Worm (Caenorhabditis elegans) whole organism, L3 larva: ENCODE data around the gene C35A5.11.

ENCODE experiments used
- R02D3.7 ChIP-seq: fragments of 150-350 bp; optimal IDR thresholded peaks from 2 replicates; lab custom pipeline; 2014; ENCODE audit warnings: missing biosample characterization, missing genetic modification characterization
- ZK546.5 ChIP-seq: sonication (generic microtip); optimal IDR thresholded peaks from 2 replicates; lab custom pipeline; 2017; ENCODE audit warnings: missing biosample characterization, missing genetic modification characterization
- aly-2 ChIP-seq: fragments of 150-350 bp; optimal IDR thresholded peaks from 2 replicates; lab custom pipeline; 2014; ENCODE audit warnings: missing biosample characterization, missing genetic modification characterization
- ama-1 ChIP-seq: fragments of 150-350 bp; optimal IDR thresholded peaks from 2 replicates; lab custom pipeline; 2018
- ceh-28 ChIP-seq: fragments of 150-350 bp; optimal IDR thresholded peaks from 2 replicates; lab custom pipeline; 2014; ENCODE audit warnings: missing biosample characterization, missing genetic modification reagents, missing genetic modification characterization
- ceh-9 ChIP-seq: sonication (generic microtip); optimal IDR thresholded peaks from 2 replicates; lab custom pipeline; 2018; ENCODE audit warnings: missing biosample characterization, missing genetic modification characterization
- daf-12 ChIP-seq: fragments of 150-350 bp; optimal IDR thresholded peaks from 2 replicates; lab custom pipeline; 2014; ENCODE audit warnings: missing biosample characterization, missing genetic modification reagents, missing genetic modification characterization
- egl-27 ChIP-seq: sonication (generic microtip); optimal IDR thresholded peaks from 4 replicates; lab custom pipeline; 2017; ENCODE audit warnings: missing biosample characterization, missing genetic modification reagents, missing genetic modification characterization
- elt-2 ChIP-seq: sonication (generic microtip); optimal IDR thresholded peaks from 2 replicates; lab custom pipeline; 2016; ENCODE audit warnings: missing genetic modification reagents, mild to moderate bottlenecking, missing genetic modification characterization, missing compliant biosample characterization
- elt-3 ChIP-seq, 3 experiments: fragments of 150-350 bp in 1 of 3; sonication (generic microtip) in 2 of 3; optimal IDR thresholded peaks; 2 replicates in 2 of 3; 4 replicates in 1 of 3; lab custom pipeline; 2014 to 2017; ENCODE audit warnings: missing biosample characterization in 3 of 3, missing genetic modification characterization in 3 of 3
- fkh-2 ChIP-seq: fragments of 150-350 bp; optimal IDR thresholded peaks from 2 replicates; lab custom pipeline; 2014; ENCODE audit warnings: missing biosample characterization, missing genetic modification reagents, missing genetic modification characterization
- fos-1 ChIP-seq: fragments of 150-350 bp; optimal IDR thresholded peaks from 2 replicates; lab custom pipeline; 2014; ENCODE audit warnings: missing biosample characterization, missing genetic modification characterization
- hmg-11 ChIP-seq: sonication (generic microtip); optimal IDR thresholded peaks from 2 replicates; lab custom pipeline; 2016; ENCODE audit warnings: missing genetic modification characterization, missing compliant biosample characterization
- jun-1 ChIP-seq: fragments of 150-350 bp; optimal IDR thresholded peaks from 2 replicates; lab custom pipeline; 2014; ENCODE audit warnings: missing biosample characterization, missing genetic modification reagents, missing genetic modification characterization
- lin-15B ChIP-seq: fragments of 150-350 bp; optimal IDR thresholded peaks from 2 replicates; lab custom pipeline; 2014; ENCODE audit warnings: missing biosample characterization, missing genetic modification characterization
- lin-39 ChIP-seq: fragments of 150-350 bp; optimal IDR thresholded peaks from 2 replicates; lab custom pipeline; 2018; ENCODE audit warnings: missing biosample characterization, missing genetic modification reagents, missing genetic modification characterization
- lsy-12 ChIP-seq: sonication (generic microtip); optimal IDR thresholded peaks from 2 replicates; lab custom pipeline; 2016; ENCODE audit warnings: mild to moderate bottlenecking, missing genetic modification characterization, missing compliant biosample characterization
- mml-1 ChIP-seq: fragments of 150-350 bp; sonication (generic microtip); optimal IDR thresholded peaks from 3 replicates; lab custom pipeline; 2014; ENCODE audit warnings: missing biosample characterization, missing genetic modification characterization
- nfya-1 ChIP-seq: sonication (generic microtip); optimal IDR thresholded peaks from 2 replicates; lab custom pipeline; 2017; ENCODE audit warnings: missing genetic modification characterization, mild to moderate bottlenecking, missing compliant biosample characterization, antibody characterized with exemption, moderate library complexity; ENCODE audit not compliant: insufficient read depth
- nhr-12 ChIP-seq: fragments of 150-350 bp; optimal IDR thresholded peaks from 2 replicates; lab custom pipeline; 2014; ENCODE audit warnings: missing biosample characterization, missing genetic modification characterization
- nhr-23 ChIP-seq: fragments of 150-350 bp; optimal IDR thresholded peaks from 2 replicates; lab custom pipeline; 2014; ENCODE audit warnings: missing biosample characterization, missing genetic modification reagents, missing genetic modification characterization
- nhr-237 ChIP-seq: fragments of 150-350 bp; optimal IDR thresholded peaks from 2 replicates; lab custom pipeline; 2014; ENCODE audit warnings: missing biosample characterization, missing genetic modification characterization
- nhr-25 ChIP-seq: sonication (generic microtip); optimal IDR thresholded peaks from 2 replicates; lab custom pipeline; 2017; ENCODE audit warnings: missing biosample characterization, missing genetic modification characterization
- nhr-28 ChIP-seq: fragments of 150-350 bp; optimal IDR thresholded peaks from 2 replicates; lab custom pipeline; 2014; ENCODE audit warnings: missing biosample characterization, missing genetic modification characterization
- nhr-43 ChIP-seq: sonication (generic microtip); optimal IDR thresholded peaks from 2 replicates; lab custom pipeline; 2016; ENCODE audit warnings: mild to moderate bottlenecking, missing genetic modification characterization, missing compliant biosample characterization; ENCODE audit not compliant: poor library complexity, severe bottlenecking
- nhr-67 ChIP-seq: fragments of 150-350 bp; optimal IDR thresholded peaks from 2 replicates; lab custom pipeline; 2014; ENCODE audit warnings: missing biosample characterization, missing genetic modification characterization
- nhr-76 ChIP-seq: fragments of 150-350 bp; sonication (generic microtip); optimal IDR thresholded peaks from 5 replicates; lab custom pipeline; 2014; ENCODE audit warnings: missing biosample characterization, missing genetic modification characterization
- pha-4 ChIP-seq: fragments of 150-350 bp; optimal IDR thresholded peaks from 2 replicates; lab custom pipeline; 2014; ENCODE audit warnings: missing biosample characterization, missing genetic modification reagents, missing genetic modification characterization
- pqm-1 ChIP-seq: fragments of 150-350 bp; optimal IDR thresholded peaks from 2 replicates; lab custom pipeline; 2017; ENCODE audit warnings: missing biosample characterization, missing genetic modification characterization, inconsistent platforms
- sea-2 ChIP-seq: fragments of 150-350 bp; sonication (generic microtip); optimal IDR thresholded peaks from 4 replicates; lab custom pipeline; 2014; ENCODE audit warnings: missing biosample characterization, missing genetic modification reagents, missing genetic modification characterization
- skn-1 ChIP-seq: fragments of 150-350 bp; optimal IDR thresholded peaks from 2 replicates; lab custom pipeline; 2014; ENCODE audit warnings: missing biosample characterization, missing genetic modification characterization
- snpc-4 ChIP-seq: fragments of 150-350 bp; optimal IDR thresholded peaks from 2 replicates; lab custom pipeline; 2014; ENCODE audit warnings: missing biosample characterization, missing genetic modification characterization
- tbx-2 ChIP-seq: sonication (generic microtip); optimal IDR thresholded peaks from 2 replicates; lab custom pipeline; 2016; ENCODE audit warnings: mild to moderate bottlenecking, missing genetic modification characterization, missing compliant biosample characterization
- unc-39 ChIP-seq: sonication (generic microtip); optimal IDR thresholded peaks from 4 replicates; lab custom pipeline; 2017; ENCODE audit warnings: missing biosample characterization, missing genetic modification characterization
- unc-62 ChIP-seq: fragments of 150-350 bp; sonication (generic microtip); optimal IDR thresholded peaks from 4 replicates; lab custom pipeline; 2014; ENCODE audit warnings: missing biosample characterization, missing genetic modification reagents, missing genetic modification characterization
- zag-1 ChIP-seq: fragments of 150-350 bp; optimal IDR thresholded peaks from 2 replicates; lab custom pipeline; 2014; ENCODE audit warnings: missing biosample characterization, missing genetic modification characterization
- ztf-11 ChIP-seq: fragments of 150-350 bp; optimal IDR thresholded peaks from 2 replicates; lab custom pipeline; 2014; ENCODE audit warnings: missing biosample characterization, missing genetic modification characterization
- ztf-4 ChIP-seq: fragments of 150-350 bp; optimal IDR thresholded peaks from 2 replicates; lab custom pipeline; 2014; ENCODE audit warnings: missing biosample characterization, missing genetic modification characterization

The C35A5.11 gene

DNA sequence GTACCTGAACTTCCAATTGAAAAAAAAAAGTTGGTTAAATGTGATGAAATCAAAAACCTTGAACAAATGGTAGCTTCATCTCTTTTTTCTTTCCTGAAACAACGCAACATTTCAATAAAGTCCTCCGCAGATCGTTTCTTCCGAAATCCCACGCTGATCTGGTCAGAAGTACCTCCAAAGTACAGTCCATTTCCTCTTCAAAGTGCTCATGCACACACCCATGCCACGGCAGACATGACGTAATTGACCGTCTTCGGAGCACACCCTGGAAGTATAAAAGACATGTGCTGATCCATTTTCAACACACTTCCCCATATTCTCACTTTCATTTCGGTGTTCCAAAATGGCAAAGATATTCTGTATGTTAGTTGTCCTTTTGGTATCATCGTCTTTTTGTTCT lies 982 bp upstream of the C35A5.11 start, which contains the start of gene C35A5.10:
Gene C35A5.10, plus strand, starts transcription at position 301 of the 400 bp plus-strand sequence.
- TF ChIP-seq pqm-1 (tag; lab: Kevin White, UChicago) (no peak), mml-1 (no peak), ama-1 (lab: Kevin White, UChicago) (no peak), lin-39 (tag; lab: Kevin White, UChicago) (no peak), ZK546.5 (tag; lab: Kevin White, UChicago) (no peak), nhr-67 (tag; lab: Kevin White, UChicago) (no peak), ceh-28 (tag; lab: Kevin White, UChicago) (no peak), ztf-11 (tag; lab: Kevin White, UChicago) (no peak), nhr-43 (no peak), skn-1 (tag; lab: Kevin White, UChicago) (no peak), lsy-12 (tag; lab: Kevin White, UChicago) (no peak), aly-2 (tag; lab: Kevin White, UChicago) (no peak), nhr-12 (tag; lab: Kevin White, UChicago) (no peak), sea-2 (no peak), elt-3 (tag; optimal IDR thresholded peaks at IDR 0.05; lab: Kevin White, UChicago) (no peak), nhr-28 (tag; lab: Kevin White, UChicago) (no peak), egl-27 (no peak), unc-39 (tag; lab: Kevin White, UChicago) (no peak), hmg-11 (tag; lab: Kevin White, UChicago) (no peak)

DNA sequence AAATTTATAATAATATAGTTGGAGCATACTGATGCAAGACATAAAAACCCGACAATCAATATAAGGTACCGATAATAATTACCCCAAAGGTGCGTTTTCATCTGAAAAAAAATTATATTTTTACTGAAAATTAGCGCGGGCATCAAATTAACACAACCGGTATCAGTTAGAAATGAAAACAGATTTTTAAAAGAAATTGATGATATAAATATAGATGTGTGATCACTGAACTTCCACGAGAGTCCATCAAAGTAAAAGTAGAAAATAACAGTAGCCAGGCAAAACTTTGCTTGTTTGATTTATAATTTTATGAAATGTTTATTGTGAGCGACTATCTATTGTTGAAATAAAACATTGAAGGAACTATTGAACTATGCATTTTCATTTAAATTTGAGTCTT lies 1.6 kb downstream of the C35A5.11 start, which contains the start of gene C35A5.3:
Gene C35A5.3, minus strand, starts transcription at position 101 of the 400 bp plus-strand sequence.
- no peak for TF ChIP-seq unc-62 (GFP tag; lab: Kevin White, UChicago)
- TF ChIP-seq daf-12 (tag; lab: Kevin White, UChicago) = no peak
- TF ChIP-seq skn-1 (tag; lab: Kevin White, UChicago) = no peak
- TF ChIP-seq unc-39 (tag; lab: Kevin White, UChicago) = no peak

DNA sequence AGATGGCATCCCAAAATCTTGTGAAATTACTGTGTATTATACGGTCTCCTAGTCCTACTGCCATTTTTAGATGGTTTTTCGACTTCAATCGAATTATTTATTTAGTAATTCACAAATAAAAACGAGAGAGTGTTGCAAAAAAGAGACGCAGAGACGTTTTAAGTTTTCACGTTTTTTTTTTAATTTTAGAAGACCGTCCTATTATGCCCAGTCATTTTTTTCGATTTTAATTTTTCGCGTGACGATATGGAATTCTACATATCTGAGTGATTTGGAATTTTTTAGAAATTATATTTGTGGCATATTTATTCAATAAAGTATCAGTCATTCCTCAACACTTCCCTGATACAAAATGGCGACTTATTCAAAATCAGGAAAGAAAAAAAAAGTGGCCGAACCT lies 6.2 kb downstream of the C35A5.11 start, which contains the start of gene C35A5.4:
Gene C35A5.4, plus strand, starts transcription at position 301 of the 400 bp plus-strand sequence.
- TF ChIP-seq mml-1 = no peak
- no peak for TF ChIP-seq aly-2 (tag; lab: Kevin White, UChicago)
- TF ChIP-seq ztf-4 = no peak
- TF ChIP-seq lin-15B (tag; lab: Kevin White, UChicago) = no peak
- no peak for TF ChIP-seq elt-3 (tag; optimal IDR thresholded peaks at IDR 0.05; lab: Kevin White, UChicago)
- TF ChIP-seq jun-1 (tag; lab: Kevin White, UChicago) = no peak
- TF ChIP-seq daf-12 (tag; lab: Kevin White, UChicago) = no peak
- no peak for TF ChIP-seq ceh-9 (tag; lab: Kevin White, UChicago)
- TF ChIP-seq pha-4 (tag; lab: Kevin White, UChicago) = no peak
- TF ChIP-seq nhr-23 (tag; lab: Kevin White, UChicago) = no peak
- TF ChIP-seq fos-1 (tag; lab: Kevin White, UChicago) = no peak
- TF ChIP-seq ztf-11 (tag; lab: Kevin White, UChicago) = no peak
- no peak for TF ChIP-seq nhr-237 (tag; lab: Kevin White, UChicago)

DNA sequence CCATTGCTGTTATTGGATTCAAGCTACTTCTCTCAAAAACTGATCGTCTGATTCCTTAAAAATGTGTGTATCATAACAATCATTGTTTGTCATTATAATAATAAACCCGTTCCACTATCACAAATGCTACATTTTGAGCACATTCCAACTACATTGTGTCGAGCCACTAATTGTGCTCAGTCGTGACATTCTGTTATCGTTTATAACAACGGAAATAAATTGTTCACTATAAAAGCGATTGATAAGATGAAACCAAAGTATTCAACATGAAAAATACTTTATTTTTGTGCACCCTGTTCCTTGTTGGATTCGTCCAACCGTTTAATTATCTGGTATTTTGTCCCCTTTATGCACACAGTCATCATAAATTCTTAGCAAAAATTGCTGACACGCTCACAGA lies 9.8 kb downstream of the C35A5.11 start, which contains the start of gene ugt-33:
Gene ugt-33, plus strand, starts transcription at position 260 of the 400 bp plus-strand sequence.
- TF ChIP-seq unc-62 (GFP tag; lab: Kevin White, UChicago) (no peak), pqm-1 (tag; lab: Kevin White, UChicago) (peak; percentile 83), elt-2 (peak; percentile 76), ceh-28 (tag; lab: Kevin White, UChicago) (no peak), sea-2 (no peak), egl-27 (no peak), ztf-11 (tag; lab: Kevin White, UChicago) (no peak), zag-1 (tag; lab: Kevin White, UChicago) (no peak), lsy-12 (tag; lab: Kevin White, UChicago) (no peak)

DNA sequence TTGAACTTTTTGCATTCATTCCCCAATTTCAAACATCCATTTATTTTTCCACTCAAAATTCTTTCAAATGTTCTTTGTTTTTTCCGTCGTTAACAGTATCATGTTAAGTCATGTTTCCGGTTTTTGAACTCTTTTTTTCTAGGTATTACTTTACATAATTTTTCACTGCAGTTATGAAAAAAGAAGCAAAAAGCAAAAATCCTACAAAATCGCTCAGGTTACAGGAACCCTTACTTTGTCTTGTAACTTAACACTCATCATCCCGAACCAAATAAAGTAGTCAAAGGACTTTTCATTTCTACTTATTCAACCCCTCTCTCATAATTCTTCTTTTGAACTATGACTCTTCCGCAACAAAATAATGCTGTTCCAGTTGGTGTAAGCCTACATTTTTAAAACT lies 11.5 kb downstream of the C35A5.11 start, which contains the start of gene aqp-5:
Gene aqp-5, plus strand, starts transcription at position 301 of the 400 bp plus-strand sequence.
- TF ChIP-seq nhr-76 (tag; lab: Kevin White, UChicago) (no peak), pqm-1 (tag; lab: Kevin White, UChicago) (no peak), elt-2 (no peak), unc-39 (tag; lab: Kevin White, UChicago) (no peak), pha-4 (tag; lab: Kevin White, UChicago) (no peak), nfya-1 (no peak), nhr-67 (tag; lab: Kevin White, UChicago) (no peak), tbx-2 (tag; lab: Kevin White, UChicago) (no peak), snpc-4 (tag; lab: Kevin White, UChicago) (no peak), nhr-23 (tag; lab: Kevin White, UChicago) (no peak), ztf-11 (tag; lab: Kevin White, UChicago) (no peak), R02D3.7 (tag; lab: Kevin White, UChicago) (no peak), nhr-28 (tag; lab: Kevin White, UChicago) (no peak), nhr-25 (tag; lab: Kevin White, UChicago) (no peak), ceh-9 (tag; lab: Kevin White, UChicago) (no peak), nhr-43 (no peak), fkh-2 (no peak)
